Worm (Caenorhabditis elegans) whole organism, young adult: ENCODE data around the gene nhr-270.

ENCODE experiments used
- B0019.2 ChIP-seq: fragments of 200-800 bp; sonication (Bioruptor generic); conservative IDR thresholded peaks from 2 replicates; pipeline ENCODE4 v1.3.6; 2022; ENCODE audit warnings: missing genetic modification reagents, missing genetic modification characterization, missing compliant biosample characterization
- B0261.1 ChIP-seq: sonication (generic microtip); optimal IDR thresholded peaks from 2 replicates; lab custom pipeline; 2016; ENCODE audit warnings: mild to moderate bottlenecking, missing genetic modification characterization, moderate library complexity, missing compliant biosample characterization
- F23B12.7 ChIP-seq: sonication (generic microtip); optimal IDR thresholded peaks from 2 replicates; lab custom pipeline; 2017; ENCODE audit warnings: missing genetic modification characterization, mild to moderate bottlenecking, missing compliant biosample characterization, antibody characterized with exemption, moderate library complexity; ENCODE audit not compliant: insufficient read depth
- K12H6.12 ChIP-seq: fragments of 200-800 bp; sonication (Bioruptor generic); optimal IDR thresholded peaks from 2 replicates; lab custom pipeline; 2018; ENCODE audit warnings: mild to moderate bottlenecking, missing genetic modification characterization, missing compliant biosample characterization
- T26A5.8 ChIP-seq: sonication (generic microtip); optimal IDR thresholded peaks from 2 replicates; lab custom pipeline; 2016; ENCODE audit warnings: missing genetic modification characterization, missing compliant biosample characterization
- Y53G8AR.9 ChIP-seq: fragments of 200-800 bp; sonication (Bioruptor generic); conservative IDR thresholded peaks from 2 replicates; pipeline ENCODE4 v1.3.6; 2022; ENCODE audit warnings: missing genetic modification reagents, missing genetic modification characterization, missing compliant biosample characterization
- Y95B8A.8 ChIP-seq: fragments of 200-800 bp; sonication (Bioruptor generic); IDR thresholded peaks from 2 replicates; pipeline ENCODE4 v1.3.6; 2022; ENCODE audit warnings: missing genetic modification reagents, missing genetic modification characterization, missing compliant biosample characterization
- athp-1 ChIP-seq: sonication (generic microtip); optimal IDR thresholded peaks from 2 replicates; lab custom pipeline; 2017; ENCODE audit warnings: mild to moderate bottlenecking, missing genetic modification characterization, missing compliant biosample characterization
- attf-3 ChIP-seq: fragments of 200-800 bp; sonication (Bioruptor generic); conservative IDR thresholded peaks from 2 replicates; pipeline ENCODE4 v1.3.6; 2022; ENCODE audit warnings: missing genetic modification reagents, missing genetic modification characterization, missing compliant biosample characterization
- attf-5 ChIP-seq: fragments of 200-800 bp; sonication (Bioruptor generic); optimal IDR thresholded peaks from 2 replicates; lab custom pipeline; 2018; ENCODE audit warnings: mild to moderate bottlenecking, missing genetic modification characterization, missing compliant biosample characterization
- attf-6 ChIP-seq: fragments of 200-800 bp; sonication (Bioruptor generic); IDR thresholded peaks from 2 replicates; pipeline ENCODE4 v1.3.6; 2022; ENCODE audit warnings: missing genetic modification reagents, missing genetic modification characterization, missing compliant biosample characterization
- bed-2 ChIP-seq: fragments of 200-800 bp; sonication (Bioruptor generic); IDR thresholded peaks from 2 replicates; pipeline ENCODE4 v1.3.6; 2022; ENCODE audit warnings: missing genetic modification reagents, missing genetic modification characterization, missing compliant biosample characterization
- cebp-2 ChIP-seq: fragments of 200-800 bp; sonication (Bioruptor generic); IDR thresholded peaks from 2 replicates; pipeline ENCODE4 v1.3.6; 2022; ENCODE audit warnings: missing genetic modification characterization, missing compliant biosample characterization
- ceh-40 ChIP-seq: fragments of 200-800 bp; sonication (Bioruptor generic); IDR thresholded peaks from 2 replicates; pipeline ENCODE4 v1.3.6; 2022; ENCODE audit warnings: missing genetic modification characterization, missing compliant biosample characterization
- ceh-79 ChIP-seq: sonication (generic microtip); optimal IDR thresholded peaks from 2 replicates; lab custom pipeline; 2017; ENCODE audit warnings: mild to moderate bottlenecking, missing genetic modification characterization, missing compliant biosample characterization
- chd-7 ChIP-seq: sonication (generic microtip); optimal IDR thresholded peaks from 2 replicates; lab custom pipeline; 2016; ENCODE audit warnings: mild to moderate bottlenecking, missing genetic modification characterization, moderate library complexity, missing compliant biosample characterization
- dpff-1 ChIP-seq: sonication (generic microtip); optimal IDR thresholded peaks from 2 replicates; lab custom pipeline; 2017; ENCODE audit warnings: mild to moderate bottlenecking, missing genetic modification characterization, missing compliant biosample characterization
- dpl-1 ChIP-seq: fragments of 150-350 bp; optimal IDR thresholded peaks from 2 replicates; lab custom pipeline; 2014; ENCODE audit warnings: missing biosample characterization, missing genetic modification reagents, missing genetic modification characterization
- efl-1 ChIP-seq: fragments of 150-350 bp; optimal IDR thresholded peaks from 2 replicates; lab custom pipeline; 2014; ENCODE audit warnings: missing biosample characterization, missing genetic modification reagents, missing genetic modification characterization
- ekl-4 ChIP-seq: fragments of 200-800 bp; sonication (Bioruptor generic); IDR thresholded peaks from 2 replicates; pipeline ENCODE4 v1.3.6; 2022; ENCODE audit warnings: missing genetic modification reagents, missing genetic modification characterization, missing compliant biosample characterization
- hrde-1 ChIP-seq: sonication (generic microtip); optimal IDR thresholded peaks from 2 replicates; lab custom pipeline; 2016; ENCODE audit warnings: missing genetic modification characterization, mild to moderate bottlenecking, missing compliant biosample characterization, moderate library complexity, missing genotype, missing genetic modification reagents, borderline replicate concordance
- let-526 ChIP-seq: fragments of 200-800 bp; sonication (Bioruptor generic); IDR thresholded peaks from 2 replicates; pipeline ENCODE4 v1.3.6; 2022; ENCODE audit warnings: missing genetic modification reagents, missing genetic modification characterization, missing compliant biosample characterization
- lin-26 ChIP-seq: fragments of 200-800 bp; sonication (Bioruptor generic); IDR thresholded peaks from 2 replicates; pipeline ENCODE4 v1.3.6; 2022; ENCODE audit warnings: missing genetic modification reagents, missing genetic modification characterization, missing compliant biosample characterization
- lin-35 ChIP-seq, 3 experiments: fragments of 150-350 bp in 2 of 3; sonication (generic microtip) in 1 of 3; optimal IDR thresholded peaks; 2 replicates each; lab custom pipeline; 2014 to 2018; ENCODE audit warnings: missing biosample characterization in 3 of 3, missing genetic modification characterization in 3 of 3, missing genetic modification reagents in 3 of 3
- lsy-27 ChIP-seq: sonication (generic microtip); optimal IDR thresholded peaks from 2 replicates; lab custom pipeline; 2017; ENCODE audit warnings: missing genetic modification characterization, mild to moderate bottlenecking, missing compliant biosample characterization, antibody characterized with exemption, missing genotype, borderline replicate concordance; ENCODE audit not compliant: insufficient read depth
- rec-8 ChIP-seq, 2 experiments: sonication (generic microtip); optimal IDR thresholded peaks; 2 replicates each; lab custom pipeline; 2016; ENCODE audit warnings: mild to moderate bottlenecking in 2 of 2, missing genetic modification characterization in 2 of 2, missing genetic modification reagents in 2 of 2, missing genotype in 2 of 2, missing biosample characterization in 1 of 2, missing compliant biosample characterization in 1 of 2, moderate library complexity in 1 of 2
- sdz-38 ChIP-seq: sonication (generic microtip); optimal IDR thresholded peaks from 2 replicates; lab custom pipeline; 2016; ENCODE audit warnings: missing genotype, missing genetic modification characterization, missing compliant biosample characterization
- sea-2 ChIP-seq: fragments of 200-800 bp; sonication (Bioruptor generic); IDR thresholded peaks from 2 replicates; pipeline ENCODE4 v1.3.6; 2022; ENCODE audit warnings: missing genetic modification characterization, missing compliant biosample characterization
- somi-1 ChIP-seq: fragments of 200-800 bp; sonication (Bioruptor generic); optimal IDR thresholded peaks from 2 replicates; lab custom pipeline; 2018; ENCODE audit warnings: mild to moderate bottlenecking, missing genetic modification characterization, missing compliant biosample characterization
- tbx-9 ChIP-seq: sonication (generic microtip); optimal IDR thresholded peaks from 2 replicates; lab custom pipeline; 2016; ENCODE audit warnings: borderline replicate concordance, missing genetic modification characterization, inconsistent platforms, missing compliant biosample characterization
- zfh-2 ChIP-seq: fragments of 200-800 bp; sonication (Bioruptor generic); conservative IDR thresholded peaks from 2 replicates; pipeline ENCODE4 v1.3.6; 2022; ENCODE audit warnings: missing genetic modification reagents, missing genetic modification characterization, missing compliant biosample characterization
- ztf-18 ChIP-seq: sonication (generic microtip); optimal IDR thresholded peaks from 2 replicates; lab custom pipeline; 2016; ENCODE audit warnings: missing genotype, mild to moderate bottlenecking, missing genetic modification characterization, missing compliant biosample characterization
- ztf-22 ChIP-seq: fragments of 200-800 bp; sonication (Bioruptor generic); optimal IDR thresholded peaks from 2 replicates; lab custom pipeline; 2018; ENCODE audit warnings: mild to moderate bottlenecking, missing genetic modification characterization, moderate library complexity, missing compliant biosample characterization
- ztf-25 ChIP-seq: fragments of 200-800 bp; sonication (Bioruptor generic); IDR thresholded peaks from 2 replicates; pipeline ENCODE4 v1.3.6; 2022; ENCODE audit warnings: missing genetic modification reagents, missing genetic modification characterization, missing compliant biosample characterization
- ztf-28 ChIP-seq: fragments of 200-800 bp; sonication (Bioruptor generic); IDR thresholded peaks from 2 replicates; pipeline ENCODE4 v1.3.6; 2022; ENCODE audit warnings: missing genetic modification reagents, missing genetic modification characterization, missing compliant biosample characterization

The nhr-270 gene

DNA sequence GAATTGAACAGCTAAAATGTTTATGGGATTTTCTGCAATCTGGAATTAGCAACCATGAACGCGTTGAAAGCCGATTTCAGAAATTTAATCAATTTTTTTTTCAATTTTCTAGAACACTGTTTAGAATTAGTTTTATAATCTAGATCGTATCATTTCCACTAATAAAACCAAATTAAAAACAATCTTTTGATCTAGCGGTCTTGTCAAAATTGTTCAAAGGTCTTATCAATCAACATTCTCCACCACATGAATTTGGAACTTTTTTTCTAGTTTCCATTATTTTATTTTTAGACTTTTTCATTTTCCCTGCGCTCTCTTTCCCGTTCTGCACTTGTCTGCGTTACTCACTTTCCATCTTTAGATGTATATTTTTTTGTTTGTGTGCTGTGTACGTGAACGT, 42.2 kb downstream of the nhr-270 start, which contains the start of gene srp-2:
Gene srp-2 (plus strand): TSS at position 301 of the 400 bp plus-strand sequence.
- no peak for TF ChIP-seq rec-8 (tag; optimal IDR thresholded peaks at IDR 0.05; lab: Kevin White, UChicago)
- TF ChIP-seq hrde-1 (tag; lab: Kevin White, UChicago): no peak

DNA sequence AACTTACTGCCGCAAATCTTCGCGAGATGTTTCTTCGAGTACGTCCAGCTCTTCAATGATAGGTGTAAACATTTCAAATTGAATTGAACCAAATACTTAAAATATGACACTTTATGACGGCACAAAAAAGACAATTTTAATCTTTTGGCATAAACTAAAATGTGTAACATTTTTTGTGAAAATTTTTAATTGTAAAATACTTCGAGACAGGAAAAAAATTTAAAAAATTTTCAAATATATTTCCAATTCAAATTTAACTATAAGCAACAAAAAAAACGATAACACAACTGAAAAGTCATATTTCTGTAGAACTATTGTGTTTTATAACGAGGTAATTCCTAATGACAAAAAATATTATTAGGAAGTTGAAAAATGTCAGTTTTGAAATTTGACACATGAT, 42.7 kb downstream of the nhr-270 start, which contains the start of gene C05E4.12:
Gene C05E4.12 (minus strand): TSS at position 101 of the 400 bp plus-strand sequence.
- TF ChIP-seq ztf-22 (GFP tag; lab: Kevin White, UChicago): no peak
- no peak for TF ChIP-seq sea-2 (GFP tag; lab: Robert Waterston, UW)
- TF ChIP-seq ceh-79 (tag; lab: Kevin White, UChicago): no peak
- no peak for TF ChIP-seq zfh-2
- TF ChIP-seq K12H6.12: no peak
- TF ChIP-seq cebp-2: no peak
- TF ChIP-seq Y95B8A.8 (GFP tag; lab: Robert Waterston, UW): no peak
- no peak for TF ChIP-seq sdz-38
- no peak for TF ChIP-seq lin-35 (GFP tag; optimal IDR thresholded peaks at IDR 0.05; lab: Kevin White, UChicago)
- no peak for TF ChIP-seq chd-7 (tag; lab: Kevin White, UChicago)
- no peak for TF ChIP-seq ekl-4 (GFP tag; lab: Robert Waterston, UW)
- TF ChIP-seq ztf-28 (GFP tag; lab: Robert Waterston, UW): no peak
- no peak for TF ChIP-seq dpff-1

DNA sequence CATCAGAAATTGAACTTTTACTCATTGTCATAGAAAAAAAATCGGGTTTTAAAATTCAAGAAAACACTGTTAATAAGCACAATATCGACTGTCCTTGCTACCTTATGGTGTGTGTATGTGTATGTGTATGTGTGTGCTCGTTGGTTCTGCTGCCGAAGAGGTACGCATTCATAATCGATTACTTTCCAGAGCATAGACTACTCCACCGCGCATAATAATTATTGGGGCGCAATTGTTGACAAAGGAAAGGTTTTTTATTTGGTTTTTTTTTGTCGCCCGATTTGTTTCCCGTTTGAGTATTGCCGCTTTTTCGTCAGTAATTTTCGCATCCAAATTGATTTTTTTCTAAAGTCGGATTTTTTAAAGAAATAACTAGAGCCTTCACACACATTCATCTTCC, 43.3 kb downstream of the nhr-270 start, which contains the start of gene C05E4.15:
Gene C05E4.15 (minus strand): TSS at position 101 of the 400 bp plus-strand sequence.
- TF ChIP-seq ztf-18 (no peak), T26A5.8 (tag; lab: Kevin White, UChicago) (no peak), Y53G8AR.9 (GFP tag; lab: Robert Waterston, UW) (no peak), attf-6 (no peak), zfh-2 (no peak), F23B12.7 (no peak), B0019.2 (no peak), sdz-38 (no peak), dpl-1 (GFP tag; lab: Kevin White, UChicago) (no peak), efl-1 (no peak), lin-26 (GFP tag; lab: Robert Waterston, UW) (no peak), ztf-25 (GFP tag; lab: Robert Waterston, UW) (no peak), tbx-9 (tag; lab: Kevin White, UChicago) (no peak), somi-1 (GFP tag; lab: Kevin White, UChicago) (no peak), athp-1 (tag; lab: Kevin White, UChicago) (no peak), attf-5 (GFP tag; lab: Kevin White, UChicago) (no peak), bed-2 (GFP tag; lab: Robert Waterston, UW) (no peak), ceh-40 (no peak), attf-3 (GFP tag; lab: Robert Waterston, UW) (no peak)

DNA sequence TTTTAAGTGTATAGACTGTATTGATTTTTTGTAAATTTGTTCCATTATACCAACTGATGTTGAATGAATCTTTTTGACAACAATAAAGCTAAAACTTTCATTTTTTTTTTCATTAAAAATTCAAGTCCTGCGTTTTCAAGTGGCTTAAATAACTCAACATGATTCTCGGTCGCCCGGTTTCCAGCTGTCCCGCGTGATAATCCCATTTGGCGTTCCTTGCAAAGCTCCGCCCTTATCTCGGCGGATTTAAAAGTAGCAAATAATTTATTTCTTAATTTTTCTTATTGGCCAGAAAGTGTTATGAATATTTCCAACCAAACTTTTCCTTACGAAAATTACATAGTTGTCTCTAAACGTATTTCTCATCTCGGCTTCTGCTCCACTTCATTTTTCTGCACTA, 48.4 kb downstream of the nhr-270 start, which contains the start of gene str-20:
Gene str-20 (plus strand): TSS at position 301 of the 400 bp plus-strand sequence.
- no peak for TF ChIP-seq B0261.1 (tag; lab: Kevin White, UChicago)
- TF ChIP-seq lsy-27 (tag; lab: Kevin White, UChicago): no peak
- no peak for TF ChIP-seq let-526 (GFP tag; lab: Robert Waterston, UW)
